Worm (Caenorhabditis elegans) whole organism, L4/young adult: ENCODE data around the gene tag-30.
"Not testable (repeated sequence)": the region's sequence is repeated elsewhere in the genome, so short reads cannot be mapped to it uniquely, and the experiment has no call there.

ENCODE experiments used
- W03F9.2 ChIP-seq: fragments of 150-350 bp; optimal IDR thresholded peaks from 2 replicates; lab custom pipeline; 2014; ENCODE audit warnings: missing biosample characterization, missing genetic modification characterization
- dao-5 ChIP-seq: sonication (generic microtip); optimal IDR thresholded peaks from 2 replicates; lab custom pipeline; 2016; ENCODE audit warnings: missing genotype, missing genetic modification characterization, moderate library complexity, missing compliant biosample characterization
- him-1 ChIP-seq: sonication (generic microtip); optimal IDR thresholded peaks from 2 replicates; lab custom pipeline; 2016; ENCODE audit warnings: missing genotype, missing genetic modification reagents, missing genetic modification characterization, missing compliant biosample characterization

The tag-30 gene

DNA sequence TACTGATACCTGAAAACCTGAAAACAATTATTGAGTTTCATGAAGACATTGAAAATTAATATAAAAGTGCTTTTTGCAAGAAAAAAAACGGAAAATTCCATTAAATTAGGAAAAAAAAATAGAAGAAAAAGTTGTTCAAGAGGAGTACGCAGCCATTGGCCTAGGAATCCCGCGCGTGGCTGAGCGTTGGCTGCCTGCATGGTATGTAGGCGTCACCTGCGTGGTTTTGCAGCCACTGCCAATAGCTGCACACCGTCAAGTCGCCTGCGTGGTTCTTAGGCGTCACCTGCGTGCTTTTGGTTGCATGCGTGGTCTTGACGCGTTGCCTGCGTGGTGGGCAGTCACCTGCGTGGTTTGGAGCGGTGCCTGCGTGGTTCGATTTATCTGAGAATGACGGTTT is 26.9 kb downstream of the tag-30 start, which contains the start of gene M117.6:
M117.6 (minus strand) TSS at position 101 of the 400 bp plus-strand sequence.
- TF ChIP-seq dao-5, him-1, W03F9.2 (tag; lab: Kevin White, UChicago): not testable (repeated sequence)

DNA sequence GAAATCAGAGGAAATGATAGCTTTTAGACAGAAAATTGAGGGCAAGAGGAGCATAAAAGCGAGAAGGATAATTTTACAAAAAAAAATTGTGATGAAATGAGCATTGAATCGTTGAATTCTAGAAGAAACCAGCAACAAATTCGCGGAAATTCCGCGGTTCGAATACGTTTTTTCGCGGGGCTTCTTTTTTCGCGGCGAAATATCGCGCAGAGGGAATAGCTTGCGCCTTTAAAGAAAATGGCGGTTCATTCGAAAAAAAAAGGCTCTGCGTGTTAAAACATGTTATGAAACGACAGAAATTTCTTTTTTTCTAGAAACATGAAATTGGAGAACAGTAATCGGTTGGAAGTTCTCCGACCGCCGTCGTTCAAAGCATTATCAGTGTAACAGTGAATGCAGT is 32.5 kb downstream of the tag-30 start:
- TF ChIP-seq W03F9.2 (tag; lab: Kevin White, UChicago) (peak; percentile 8), him-1 (tag; lab: Kevin White, UChicago) (no peak)

ce11 chrIV:11821591-11822361 is 33.2 kb downstream of the tag-30 start, which contains the start of the genes par-5 and M117.3:
Gene par-5 (minus strand): TSS chrIV:11821924.
Gene M117.3 (plus strand): TSS chrIV:11822206.
- TF ChIP-seq W03F9.2 (tag; lab: Kevin White, UChicago), result no peak
- TF ChIP-seq him-1 (tag; lab: Kevin White, UChicago), result peak; percentile 56

DNA sequence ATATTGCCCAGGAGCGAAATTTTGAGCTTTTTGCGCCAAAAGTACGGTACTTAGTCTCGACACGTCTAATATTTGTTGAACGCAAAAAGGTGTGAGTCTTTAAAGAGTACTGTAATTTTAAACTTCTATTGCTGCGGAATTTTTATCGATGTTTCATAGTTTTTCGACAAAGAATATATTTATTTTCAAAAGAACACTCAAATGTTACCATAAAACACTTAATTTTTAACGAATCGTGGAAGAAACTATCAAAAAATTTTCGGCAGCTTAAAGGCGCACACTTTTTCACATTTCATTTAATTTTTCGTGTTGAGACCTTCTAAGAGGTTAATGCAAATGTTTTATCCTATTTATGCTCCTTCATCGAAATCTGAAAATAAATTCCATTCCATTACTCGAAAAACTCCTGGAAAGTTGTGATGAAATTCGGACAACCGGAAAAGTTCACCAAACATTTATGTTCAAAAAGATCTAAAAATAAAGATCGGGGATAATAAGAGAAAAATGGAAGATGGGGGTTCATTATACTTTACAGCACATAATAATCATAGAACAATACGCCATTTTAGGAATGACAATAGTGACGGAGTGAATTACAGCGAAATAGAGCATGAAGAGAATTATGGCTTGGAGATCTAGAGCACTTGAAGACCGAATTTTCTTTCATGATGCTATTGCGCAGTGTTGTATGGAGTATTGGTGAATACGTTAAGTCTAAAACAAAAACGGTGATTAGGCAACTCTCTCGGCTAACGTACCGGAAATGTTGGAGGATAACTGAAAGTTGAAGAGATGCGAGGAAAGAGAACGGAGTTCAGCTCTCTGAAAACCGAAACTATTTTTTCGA is 34.7 kb downstream of the tag-30 start:
- TF ChIP-seq dao-5 (tag; lab: Kevin White, UChicago), result no peak
- no peak for TF ChIP-seq W03F9.2 (tag; lab: Kevin White, UChicago)
- TF ChIP-seq him-1 (tag; lab: Kevin White, UChicago), result no peak

DNA sequence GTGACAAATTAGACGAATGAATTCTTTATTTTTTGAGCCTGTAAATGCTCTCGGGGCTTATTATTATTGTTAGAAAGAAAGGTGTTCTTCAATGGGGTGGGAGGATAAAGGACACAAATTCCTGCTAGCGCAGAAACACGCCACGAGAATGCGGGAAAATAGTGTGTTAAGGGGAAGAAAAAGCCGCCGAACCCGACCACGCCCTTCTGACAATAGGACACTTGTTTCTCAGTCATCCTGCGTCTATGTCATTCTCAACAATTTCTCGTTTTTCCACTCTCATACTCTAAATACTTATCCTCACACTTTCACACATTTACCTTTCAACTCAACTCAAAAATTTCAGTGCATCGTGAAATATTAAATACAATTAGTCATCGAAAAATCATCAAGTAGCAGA is 41.1 kb downstream of the tag-30 start, which contains the start of gene M117.1:
M117.1 (plus strand) TSS at position 347 of the 400 bp plus-strand sequence.
- no peak for TF ChIP-seq W03F9.2 (tag; lab: Kevin White, UChicago)
- no peak for TF ChIP-seq dao-5 (tag; lab: Kevin White, UChicago)
- no peak for TF ChIP-seq him-1 (tag; lab: Kevin White, UChicago)

- no peak for TF ChIP-seq W03F9.2 (tag; lab: Kevin White, UChicago)
Observed at ce11 chrIV:11812017-11812416, 42.9 kb downstream of the tag-30 start.

ce11 chrIV:11809708-11810114 is 45.2 kb downstream of the tag-30 start:
- TF ChIP-seq dao-5 (tag; lab: Kevin White, UChicago), result no peak
- TF ChIP-seq him-1 (tag; lab: Kevin White, UChicago), result peak; percentile 78

DNA sequence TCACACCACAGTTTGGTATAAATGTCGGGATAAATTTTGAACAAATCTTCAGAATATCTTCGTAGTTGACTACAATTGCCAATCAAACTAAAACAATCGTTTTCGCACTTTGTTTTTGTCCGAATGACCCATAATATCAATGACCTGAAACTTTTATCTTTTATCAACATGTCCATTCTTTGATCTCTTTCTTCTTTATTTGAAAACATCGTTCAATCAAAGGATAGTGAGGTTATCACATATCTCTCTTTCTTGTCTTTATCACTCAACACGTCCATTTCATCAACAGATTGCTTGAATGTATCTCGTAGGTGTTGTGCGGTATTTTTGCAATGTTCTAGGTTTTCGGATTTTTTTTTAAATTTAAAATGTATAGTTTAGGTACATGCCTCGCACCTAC is 45.9 kb downstream of the tag-30 start:
- no peak for TF ChIP-seq him-1 (tag; lab: Kevin White, UChicago)
- TF ChIP-seq dao-5 (tag; lab: Kevin White, UChicago), result no peak
- no peak for TF ChIP-seq W03F9.2 (tag; lab: Kevin White, UChicago)

- TF ChIP-seq dao-5 (tag; lab: Kevin White, UChicago), result no peak
- no peak for TF ChIP-seq him-1 (tag; lab: Kevin White, UChicago)
- no peak for TF ChIP-seq W03F9.2 (tag; lab: Kevin White, UChicago)
Observed at ce11 chrIV:11804053-11804452, 50.9 kb downstream of the tag-30 start, which contains the start of gene H01G02.1. Gene H01G02.1 (minus strand): TSS chrIV:11804153.

DNA sequence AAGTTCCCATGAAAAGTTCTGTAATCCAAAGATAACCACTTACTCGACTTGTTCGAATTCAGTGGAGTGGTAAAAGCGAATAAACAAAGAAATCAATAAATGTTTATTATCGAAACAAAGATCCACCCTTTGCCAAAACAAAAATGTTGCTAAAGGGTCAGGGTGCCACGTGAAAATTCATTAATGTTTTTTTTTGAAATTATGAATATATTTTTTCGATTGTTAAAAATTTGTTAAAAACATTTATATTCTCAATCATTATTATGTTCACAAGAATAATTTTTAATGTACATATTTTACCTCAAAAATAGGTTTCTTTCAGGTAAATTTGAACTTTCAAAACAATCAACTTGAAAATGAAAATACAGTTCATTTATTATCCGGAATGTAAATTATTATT is 51.9 kb downstream of the tag-30 start, which contains the start of gene H01G02.4:
H01G02.4 (minus strand) TSS at position 101 of the 400 bp plus-strand sequence.
- no peak for TF ChIP-seq W03F9.2 (tag; lab: Kevin White, UChicago)
- no peak for TF ChIP-seq dao-5 (tag; lab: Kevin White, UChicago)
- no peak for TF ChIP-seq him-1 (tag; lab: Kevin White, UChicago)

DNA sequence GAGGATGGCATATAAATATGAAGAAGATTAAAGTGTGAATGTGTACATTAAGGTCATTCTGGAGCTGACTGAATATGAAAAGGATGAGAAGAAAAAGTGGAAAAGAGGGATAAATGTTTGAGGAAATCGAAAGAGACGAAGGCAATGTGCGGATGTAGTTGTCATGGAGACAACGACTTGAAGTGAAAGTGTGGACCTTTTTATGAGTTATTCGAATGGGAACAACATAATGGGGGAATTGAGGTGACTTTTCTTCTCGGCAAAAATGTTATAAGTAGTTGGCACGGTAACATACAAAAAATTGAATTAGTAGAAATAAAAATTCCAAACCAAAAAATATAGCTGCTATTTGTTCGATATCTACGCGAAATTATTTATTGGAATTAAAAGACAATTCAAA is 53.9 kb downstream of the tag-30 start, which contains the start of gene dyf-18:
dyf-18 (minus strand) TSS at position 101 of the 400 bp plus-strand sequence.
- TF ChIP-seq him-1 (tag; lab: Kevin White, UChicago) (no peak), W03F9.2 (tag; lab: Kevin White, UChicago) (no peak), dao-5 (tag; lab: Kevin White, UChicago) (no peak)
